Worm (Caenorhabditis elegans) whole organism, L3 larva: ENCODE measurements around the gene lips-12.

Experiments used
- aly-2 ChIP-seq: fragments of 150-350 bp; optimal IDR thresholded peaks from 2 replicates; lab custom pipeline; 2014; ENCODE audit warnings: missing biosample characterization, missing genetic modification characterization
- ama-1 ChIP-seq: fragments of 150-350 bp; optimal IDR thresholded peaks from 2 replicates; lab custom pipeline; 2018
- ceh-16 ChIP-seq: sonication (generic microtip); optimal IDR thresholded peaks from 2 replicates; lab custom pipeline; 2017; ENCODE audit warnings: missing biosample characterization, missing genetic modification characterization
- ceh-82 ChIP-seq: fragments of 150-350 bp; optimal IDR thresholded peaks from 2 replicates; lab custom pipeline; 2014; ENCODE audit warnings: missing biosample characterization, missing genetic modification characterization
- ceh-9 ChIP-seq: sonication (generic microtip); optimal IDR thresholded peaks from 2 replicates; lab custom pipeline; 2018; ENCODE audit warnings: missing biosample characterization, missing genetic modification characterization
- elt-1 ChIP-seq: fragments of 150-350 bp; optimal IDR thresholded peaks from 2 replicates; lab custom pipeline; 2014; ENCODE audit warnings: missing biosample characterization, missing genetic modification characterization
- elt-2 ChIP-seq: sonication (generic microtip); optimal IDR thresholded peaks from 2 replicates; lab custom pipeline; 2016; ENCODE audit warnings: missing genetic modification reagents, mild to moderate bottlenecking, missing genetic modification characterization, missing compliant biosample characterization
- fkh-10 ChIP-seq: sonication (generic microtip); optimal IDR thresholded peaks from 2 replicates; lab custom pipeline; 2017; ENCODE audit warnings: missing biosample characterization, missing genetic modification reagents, missing genetic modification characterization
- fkh-2 ChIP-seq: fragments of 150-350 bp; optimal IDR thresholded peaks from 2 replicates; lab custom pipeline; 2014; ENCODE audit warnings: missing biosample characterization, missing genetic modification reagents, missing genetic modification characterization
- fos-1 ChIP-seq: fragments of 150-350 bp; optimal IDR thresholded peaks from 2 replicates; lab custom pipeline; 2014; ENCODE audit warnings: missing biosample characterization, missing genetic modification characterization
- jun-1 ChIP-seq: fragments of 150-350 bp; optimal IDR thresholded peaks from 2 replicates; lab custom pipeline; 2014; ENCODE audit warnings: missing biosample characterization, missing genetic modification reagents, missing genetic modification characterization
- lin-15B ChIP-seq: fragments of 150-350 bp; optimal IDR thresholded peaks from 2 replicates; lab custom pipeline; 2014; ENCODE audit warnings: missing biosample characterization, missing genetic modification characterization
- lin-39 ChIP-seq: fragments of 150-350 bp; optimal IDR thresholded peaks from 2 replicates; lab custom pipeline; 2018; ENCODE audit warnings: missing biosample characterization, missing genetic modification reagents, missing genetic modification characterization
- lsy-12 ChIP-seq: sonication (generic microtip); optimal IDR thresholded peaks from 2 replicates; lab custom pipeline; 2016; ENCODE audit warnings: mild to moderate bottlenecking, missing genetic modification characterization, missing compliant biosample characterization
- nfya-1 ChIP-seq: sonication (generic microtip); optimal IDR thresholded peaks from 2 replicates; lab custom pipeline; 2017; ENCODE audit warnings: missing genetic modification characterization, mild to moderate bottlenecking, missing compliant biosample characterization, antibody characterized with exemption, moderate library complexity; ENCODE audit not compliant: insufficient read depth
- nhr-12 ChIP-seq: fragments of 150-350 bp; optimal IDR thresholded peaks from 2 replicates; lab custom pipeline; 2014; ENCODE audit warnings: missing biosample characterization, missing genetic modification characterization
- nhr-23 ChIP-seq: fragments of 150-350 bp; optimal IDR thresholded peaks from 2 replicates; lab custom pipeline; 2014; ENCODE audit warnings: missing biosample characterization, missing genetic modification reagents, missing genetic modification characterization
- nhr-237 ChIP-seq: fragments of 150-350 bp; optimal IDR thresholded peaks from 2 replicates; lab custom pipeline; 2014; ENCODE audit warnings: missing biosample characterization, missing genetic modification characterization
- nhr-25 ChIP-seq: sonication (generic microtip); optimal IDR thresholded peaks from 2 replicates; lab custom pipeline; 2017; ENCODE audit warnings: missing biosample characterization, missing genetic modification characterization
- nhr-43 ChIP-seq: sonication (generic microtip); optimal IDR thresholded peaks from 2 replicates; lab custom pipeline; 2016; ENCODE audit warnings: mild to moderate bottlenecking, missing genetic modification characterization, missing compliant biosample characterization; ENCODE audit not compliant: poor library complexity, severe bottlenecking
- nhr-67 ChIP-seq: fragments of 150-350 bp; optimal IDR thresholded peaks from 2 replicates; lab custom pipeline; 2014; ENCODE audit warnings: missing biosample characterization, missing genetic modification characterization
- nhr-76 ChIP-seq: fragments of 150-350 bp; sonication (generic microtip); optimal IDR thresholded peaks from 5 replicates; lab custom pipeline; 2014; ENCODE audit warnings: missing biosample characterization, missing genetic modification characterization
- nhr-77 ChIP-seq: fragments of 150-350 bp; optimal IDR thresholded peaks from 2 replicates; lab custom pipeline; 2014; ENCODE audit warnings: missing biosample characterization, missing genetic modification characterization
- pha-4 ChIP-seq: fragments of 150-350 bp; optimal IDR thresholded peaks from 2 replicates; lab custom pipeline; 2014; ENCODE audit warnings: missing biosample characterization, missing genetic modification reagents, missing genetic modification characterization
- pqm-1 ChIP-seq: fragments of 150-350 bp; optimal IDR thresholded peaks from 2 replicates; lab custom pipeline; 2017; ENCODE audit warnings: missing biosample characterization, missing genetic modification characterization, inconsistent platforms
- sea-2 ChIP-seq: fragments of 150-350 bp; sonication (generic microtip); optimal IDR thresholded peaks from 4 replicates; lab custom pipeline; 2014; ENCODE audit warnings: missing biosample characterization, missing genetic modification reagents, missing genetic modification characterization
- tbx-2 ChIP-seq: sonication (generic microtip); optimal IDR thresholded peaks from 2 replicates; lab custom pipeline; 2016; ENCODE audit warnings: mild to moderate bottlenecking, missing genetic modification characterization, missing compliant biosample characterization
- ztf-11 ChIP-seq: fragments of 150-350 bp; optimal IDR thresholded peaks from 2 replicates; lab custom pipeline; 2014; ENCODE audit warnings: missing biosample characterization, missing genetic modification characterization

Gene lips-12

DNA sequence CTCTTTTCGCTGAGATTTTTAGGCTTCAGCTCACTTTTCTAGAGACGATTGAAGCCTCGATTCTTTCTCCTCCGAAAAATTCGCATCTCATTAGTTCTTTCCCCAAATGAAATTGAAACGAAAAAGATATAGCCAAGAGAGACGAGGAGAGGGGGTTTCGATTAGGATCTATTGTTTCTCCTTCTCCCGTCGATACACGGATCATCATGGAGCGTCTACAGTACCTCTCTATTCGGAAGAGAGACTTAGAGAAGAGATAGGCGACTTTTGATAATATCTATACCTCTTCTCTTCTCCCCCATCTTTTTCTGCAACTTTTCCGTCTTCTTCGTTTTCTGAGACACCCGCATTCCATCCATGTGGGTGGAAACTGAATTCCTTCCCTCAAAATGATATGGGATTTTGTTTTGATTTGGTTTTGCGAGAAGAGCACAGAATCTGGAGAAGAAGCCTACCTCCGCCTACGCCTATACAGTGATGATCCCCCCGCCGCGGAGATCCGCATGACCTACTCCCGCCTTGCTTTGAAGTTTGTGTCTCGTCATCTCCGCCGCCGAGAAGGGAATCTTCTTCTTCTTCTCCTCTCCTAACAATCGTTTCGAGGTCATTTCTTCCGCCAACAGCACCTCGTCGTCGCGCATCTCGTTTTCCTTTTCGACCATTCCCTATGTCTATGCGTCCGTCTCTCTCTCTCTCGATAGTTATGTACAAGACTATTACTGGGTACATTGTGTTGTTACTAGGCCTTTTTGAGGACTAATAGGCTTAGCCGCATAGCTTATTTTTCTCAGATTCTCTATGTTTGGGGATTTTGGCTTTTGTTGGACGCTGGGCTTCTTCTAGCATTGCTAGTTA is 27.9 kb upstream of the lips-12 start:
- TF ChIP-seq nhr-23 (peak; percentile 17), elt-1 (peak; percentile 43), nhr-25 (peak; percentile 44), fkh-2 (tag; lab: Kevin White, UChicago) (no peak)

DNA sequence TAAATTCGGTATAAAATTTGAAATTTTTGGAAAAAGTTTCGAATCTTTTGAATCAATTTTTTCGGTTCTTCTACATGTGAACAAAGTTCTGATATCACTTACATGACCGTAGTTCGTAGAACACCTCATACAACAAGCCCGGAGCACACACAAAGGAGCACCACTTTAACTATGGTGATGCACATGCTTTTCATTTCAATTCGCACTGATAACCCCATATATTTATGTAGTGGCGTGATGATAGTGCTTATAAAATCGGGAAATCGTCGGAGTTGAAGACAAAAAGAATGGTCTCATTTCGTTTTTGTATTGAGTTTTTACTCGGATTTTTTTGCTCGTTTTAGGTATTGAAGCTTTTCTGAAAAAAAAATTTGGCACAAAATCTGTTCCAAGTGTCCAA is 26.7 kb upstream of the lips-12 start, which contains the start of gene W09B6.4:
Gene W09B6.4 (minus strand): TSS at position 151 of the 400 bp plus-strand sequence.
- no peak for TF ChIP-seq fos-1 (tag; lab: Kevin White, UChicago)
- no peak for TF ChIP-seq nfya-1 (tag; lab: Kevin White, UChicago)
- no peak for TF ChIP-seq ceh-9 (tag; lab: Kevin White, UChicago)
- TF ChIP-seq pqm-1 (tag; lab: Kevin White, UChicago) = peak; percentile 94
- peak; percentile 88 for TF ChIP-seq elt-2 (tag; lab: Kevin White, UChicago)
- TF ChIP-seq jun-1 (tag; lab: Kevin White, UChicago) = peak; percentile 54
- TF ChIP-seq, all 47 proteins: peak for 3

DNA sequence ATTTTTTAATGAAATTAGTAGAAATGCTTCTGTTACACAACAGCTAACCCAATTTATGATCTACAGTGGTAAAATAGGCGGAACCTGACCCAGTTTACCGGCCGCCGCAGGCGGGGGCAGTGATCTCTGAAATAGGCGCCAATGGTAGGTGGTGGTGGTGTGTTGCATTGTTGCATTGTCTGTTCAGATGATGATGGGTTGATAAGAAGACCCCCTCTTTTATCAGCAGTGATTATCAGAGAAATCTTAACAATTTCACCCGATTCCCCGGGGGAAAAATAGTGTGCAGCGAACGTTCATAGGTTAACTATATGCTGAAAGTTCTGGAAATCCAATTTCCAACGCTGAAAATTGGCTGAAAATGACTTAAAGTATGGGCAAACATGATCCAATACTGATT is 24.6 kb upstream of the lips-12 start:
- TF ChIP-seq nhr-12 (tag; lab: Kevin White, UChicago) = no peak
- TF ChIP-seq elt-2 (tag; lab: Kevin White, UChicago) = peak; percentile 88
- TF ChIP-seq pqm-1 (tag; lab: Kevin White, UChicago) = peak; percentile 71
- TF ChIP-seq, all 47 proteins: peak for 2

DNA sequence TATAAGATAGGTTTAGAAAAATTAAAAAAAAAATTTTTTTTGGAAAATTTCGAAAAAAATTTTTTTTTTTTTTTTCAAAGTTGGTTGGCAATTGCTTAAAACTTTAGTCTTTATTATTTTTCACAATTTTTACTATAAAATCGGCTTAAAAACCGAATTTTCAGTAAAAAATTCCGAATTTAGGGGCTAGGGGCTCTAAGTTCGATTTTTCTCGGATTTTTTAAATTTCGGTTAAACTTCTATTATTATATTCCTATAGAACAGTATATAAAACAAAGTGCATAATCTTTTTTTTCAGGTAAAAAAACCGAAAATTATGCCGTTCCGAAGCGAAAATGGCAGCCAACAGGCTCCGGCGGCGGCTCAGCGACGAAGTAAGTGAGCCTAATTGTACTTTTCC is 22.5 kb upstream of the lips-12 start, which contains the start of gene pod-2:
Gene pod-2 (plus strand): TSS at position 301 of the 400 bp plus-strand sequence.
- TF ChIP-seq nhr-237 (no peak), ceh-82 (no peak), ama-1 (no peak), nhr-77 (tag; lab: Kevin White, UChicago) (no peak), nhr-43 (no peak), fos-1 (tag; lab: Kevin White, UChicago) (no peak), fkh-10 (GFP tag; lab: Kevin White, UChicago) (no peak)
- TF ChIP-seq, all 47 proteins: peak for 0

DNA sequence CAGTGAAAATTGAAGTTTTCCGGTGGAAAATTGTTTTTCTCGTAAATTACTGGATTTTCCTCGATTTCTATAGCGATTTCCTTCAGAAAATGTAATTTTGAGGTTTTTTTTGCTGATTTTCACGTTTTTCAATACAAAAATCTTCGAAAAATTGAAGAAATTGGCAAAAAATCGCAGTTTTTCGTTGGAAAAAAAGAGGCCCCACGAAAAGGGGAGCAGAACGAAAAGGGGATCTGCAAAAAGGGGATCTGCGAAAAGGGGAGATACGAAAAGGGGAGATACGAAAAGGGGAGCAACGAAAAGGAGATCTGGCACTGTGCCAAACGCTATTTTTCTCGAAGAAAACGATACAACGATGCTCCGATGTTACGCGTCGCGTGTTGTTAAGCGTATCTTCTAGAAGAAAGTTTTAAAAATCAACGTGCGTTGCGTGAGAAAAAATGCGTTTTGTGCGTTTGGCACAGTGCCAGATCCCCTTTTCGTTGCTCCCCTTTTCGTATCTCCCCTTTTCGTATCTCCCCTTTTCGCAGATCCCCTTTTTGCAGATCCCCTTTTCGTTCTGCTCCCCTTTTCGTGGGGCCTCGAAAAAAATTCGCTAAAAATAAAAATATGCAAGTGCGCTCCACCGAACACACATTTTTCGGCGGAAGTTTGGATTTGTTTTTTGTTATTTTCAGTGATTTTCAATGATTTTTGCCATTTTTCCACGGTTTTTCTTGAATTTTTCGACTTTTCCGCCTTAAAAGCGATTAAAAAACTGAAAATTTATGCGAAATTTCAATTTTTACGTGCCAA is 20.5 kb upstream of the lips-12 start:
- TF ChIP-seq pha-4 (peak; percentile 23), nhr-23 (peak; percentile 18), lin-15B (tag; lab: Kevin White, UChicago) (peak; percentile 45), lin-39 (tag; lab: Kevin White, UChicago) (peak; percentile 24), lsy-12 (peak; percentile 56)

DNA sequence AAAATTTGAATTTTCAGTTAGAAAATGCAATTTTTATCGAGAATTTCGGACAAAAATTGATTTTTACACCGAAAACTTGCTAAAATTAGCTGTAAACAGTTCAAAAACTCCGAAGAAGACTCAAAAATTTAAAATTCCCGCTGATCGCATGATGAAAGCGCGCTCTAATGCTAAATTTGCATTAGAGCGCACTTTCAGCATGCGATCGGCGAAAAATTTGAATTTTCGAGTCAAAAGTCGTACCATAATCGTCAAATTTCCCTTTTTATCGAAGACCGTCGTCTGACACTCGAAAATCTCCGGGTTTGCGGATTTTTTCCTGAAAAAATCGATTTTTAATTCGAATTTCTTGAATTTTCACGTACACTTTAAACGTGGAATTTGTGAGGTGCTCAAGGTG is 19.3 kb upstream of the lips-12 start:
- TF ChIP-seq fos-1 (tag; lab: Kevin White, UChicago) = no peak
- no peak for TF ChIP-seq jun-1 (tag; lab: Kevin White, UChicago)
- TF ChIP-seq fkh-10 (GFP tag; lab: Kevin White, UChicago) = no peak
- TF ChIP-seq aly-2 (tag; lab: Kevin White, UChicago) = no peak
- no peak for TF ChIP-seq ceh-16 (tag; lab: Kevin White, UChicago)
- no peak for TF ChIP-seq pqm-1 (tag; lab: Kevin White, UChicago)
- no peak for TF ChIP-seq nhr-76 (tag; lab: Kevin White, UChicago)
- TF ChIP-seq nfya-1 (tag; lab: Kevin White, UChicago) = no peak
- TF ChIP-seq ceh-82 = no peak

DNA sequence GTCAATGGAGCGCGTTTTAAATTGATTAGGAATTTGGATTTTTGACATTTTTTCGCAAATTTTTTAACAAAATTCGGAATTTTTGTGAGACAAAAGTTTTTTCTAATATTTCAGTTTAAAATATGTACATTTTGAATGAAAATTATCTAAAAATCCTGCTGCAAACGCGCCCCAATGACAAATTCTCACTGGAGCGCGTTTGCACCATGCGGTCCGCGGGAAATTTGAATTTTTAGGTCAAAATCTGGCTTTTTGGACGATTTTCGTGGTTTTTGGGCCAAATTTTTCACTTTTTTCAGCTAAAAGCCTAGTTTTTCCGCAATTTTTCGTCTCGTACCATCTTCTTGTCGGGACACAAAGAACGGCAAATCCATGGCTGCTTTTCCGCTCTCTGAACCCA is 18.7 kb upstream of the lips-12 start:
- TF ChIP-seq jun-1 (tag; lab: Kevin White, UChicago) (no peak), nhr-67 (tag; lab: Kevin White, UChicago) (no peak), ztf-11 (tag; lab: Kevin White, UChicago) (no peak), nhr-12 (tag; lab: Kevin White, UChicago) (no peak), tbx-2 (tag; lab: Kevin White, UChicago) (no peak), aly-2 (tag; lab: Kevin White, UChicago) (no peak), nfya-1 (tag; lab: Kevin White, UChicago) (no peak), sea-2 (no peak), lin-15B (tag; lab: Kevin White, UChicago) (no peak), fkh-10 (GFP tag; lab: Kevin White, UChicago) (no peak), nhr-23 (no peak), ceh-16 (tag; lab: Kevin White, UChicago) (no peak), elt-1 (no peak)
